Worm (Caenorhabditis elegans) whole organism, early embryonic: ENCODE data around the gene srz-37.
A peak's percentile ranks its signal among the peaks of the same experiment; 100 is the strongest.

Experiments used
- B0310.2 ChIP-seq: sonication (generic microtip); optimal IDR thresholded peaks from 2 replicates; lab custom pipeline; 2016; ENCODE audit warnings: mild to moderate bottlenecking, missing genetic modification characterization, missing compliant biosample characterization
- F13C5.2 ChIP-seq: sonication (generic microtip); optimal IDR thresholded peaks from 2 replicates; lab custom pipeline; 2017; ENCODE audit warnings: mild to moderate bottlenecking, missing genetic modification characterization, inconsistent platforms, missing compliant biosample characterization
- aly-1 ChIP-seq: sonication (generic microtip); optimal IDR thresholded peaks from 2 replicates; lab custom pipeline; 2016; ENCODE audit warnings: missing genetic modification characterization, missing compliant biosample characterization
- ama-1 ChIP-seq: fragments of 150-350 bp; optimal IDR thresholded peaks from 2 replicates; lab custom pipeline; 2014
- ceh-13 ChIP-seq: fragments of 200-800 bp; sonication (Bioruptor generic); optimal IDR thresholded peaks from 2 replicates; lab custom pipeline; 2018; ENCODE audit warnings: mild to moderate bottlenecking, missing genetic modification characterization, missing compliant biosample characterization
- ceh-36 ChIP-seq: sonication (generic microtip); optimal IDR thresholded peaks from 2 replicates; lab custom pipeline; 2016; ENCODE audit warnings: missing genetic modification characterization, inconsistent platforms, missing compliant biosample characterization
- ets-7 ChIP-seq: sonication (generic microtip); optimal IDR thresholded peaks from 2 replicates; lab custom pipeline; 2016; ENCODE audit warnings: missing genotype, missing genetic modification characterization, missing compliant biosample characterization
- flt-1 ChIP-seq: fragments of 200-800 bp; sonication (Bioruptor generic); IDR thresholded peaks from 2 replicates; pipeline ENCODE4 v1.3.6; 2022; ENCODE audit warnings: missing genetic modification characterization, missing compliant biosample characterization
- hmbx-1 ChIP-seq: sonication (generic microtip); optimal IDR thresholded peaks from 2 replicates; lab custom pipeline; 2016; ENCODE audit warnings: mild to moderate bottlenecking, missing genetic modification characterization, missing compliant biosample characterization
- hmg-4 ChIP-seq: fragments of 200-800 bp; sonication (Bioruptor generic); optimal IDR thresholded peaks from 2 replicates; lab custom pipeline; 2018; ENCODE audit warnings: mild to moderate bottlenecking, missing genetic modification characterization, missing compliant biosample characterization
- hnd-1 ChIP-seq: sonication (generic microtip); optimal IDR thresholded peaks from 2 replicates; lab custom pipeline; 2016; ENCODE audit warnings: missing genetic modification characterization, missing compliant biosample characterization
- pes-1 ChIP-seq: fragments of 200-800 bp; sonication (Bioruptor generic); IDR thresholded peaks from 2 replicates; pipeline ENCODE4 v1.3.6; 2022; ENCODE audit warnings: missing genetic modification reagents, missing genetic modification characterization, missing compliant biosample characterization
- scrt-1 ChIP-seq: fragments of 200-800 bp; sonication (Bioruptor generic); IDR thresholded peaks from 2 replicates; pipeline ENCODE4 v1.3.6; 2022; ENCODE audit warnings: missing genetic modification characterization, missing compliant biosample characterization
- sea-1 ChIP-seq: fragments of 200-800 bp; sonication (Bioruptor generic); conservative IDR thresholded peaks from 2 replicates; pipeline ENCODE4 v1.3.6; 2022; ENCODE audit warnings: missing genetic modification characterization, missing compliant biosample characterization
- tbx-11 ChIP-seq: fragments of 200-800 bp; sonication (Bioruptor generic); IDR thresholded peaks from 2 replicates; pipeline ENCODE4 v1.3.6; 2022; ENCODE audit warnings: missing genetic modification characterization, missing compliant biosample characterization
- tbx-37 ChIP-seq: fragments of 200-800 bp; sonication (Bioruptor generic); conservative IDR thresholded peaks from 2 replicates; pipeline ENCODE4 v1.3.6; 2022; ENCODE audit warnings: missing genetic modification reagents, missing genetic modification characterization, missing compliant biosample characterization
- tra-4 ChIP-seq: sonication (generic microtip); optimal IDR thresholded peaks from 2 replicates; lab custom pipeline; 2017; ENCODE audit warnings: missing genetic modification characterization, missing compliant biosample characterization

The srz-37 gene

ce11 chrIV:3519352-3519751 lies 37.7 kb upstream of the srz-37 start:
- TF ChIP-seq ceh-13 (GFP tag; lab: Kevin White, UChicago), result no peak
- TF ChIP-seq hmbx-1 (tag; lab: Kevin White, UChicago), result no peak
- no peak for TF ChIP-seq F13C5.2 (tag; lab: Kevin White, UChicago)
- no peak for TF ChIP-seq scrt-1
- TF ChIP-seq ets-7, result no peak
- TF ChIP-seq flt-1 (GFP tag; lab: Robert Waterston, UW), result no peak
- TF ChIP-seq tbx-11 (GFP tag; lab: Robert Waterston, UW), result no peak
- no peak for TF ChIP-seq tra-4
- TF ChIP-seq tbx-37 (GFP tag; lab: Robert Waterston, UW), result no peak
- TF ChIP-seq sea-1 (GFP tag; lab: Robert Waterston, UW), result no peak

ce11 chrIV:3517582-3517981 lies 35.9 kb upstream of the srz-37 start:
- TF ChIP-seq ceh-13 (GFP tag; lab: Kevin White, UChicago) (no peak), pes-1 (no peak), tbx-37 (GFP tag; lab: Robert Waterston, UW) (no peak), ama-1 (lab: Kevin White, UChicago) (no peak), flt-1 (GFP tag; lab: Robert Waterston, UW) (no peak), hmbx-1 (tag; lab: Kevin White, UChicago) (no peak), sea-1 (GFP tag; lab: Robert Waterston, UW) (no peak)

ce11 chrIV:3516586-3516985 lies 34.9 kb upstream of the srz-37 start, which contains the start of gene unc-33:
Gene unc-33, plus strand, starts transcription at chrIV:3516886.
- TF ChIP-seq sea-1 (GFP tag; lab: Robert Waterston, UW) (no peak), flt-1 (GFP tag; lab: Robert Waterston, UW) (no peak), scrt-1 (no peak), ets-7 (no peak), hmbx-1 (tag; lab: Kevin White, UChicago) (no peak), B0310.2 (tag; lab: Kevin White, UChicago) (no peak), ama-1 (lab: Kevin White, UChicago) (no peak), F13C5.2 (tag; lab: Kevin White, UChicago) (no peak), ceh-13 (GFP tag; lab: Kevin White, UChicago) (no peak), tbx-37 (GFP tag; lab: Robert Waterston, UW) (no peak), pes-1 (no peak), hnd-1 (tag; lab: Kevin White, UChicago) (no peak), tbx-11 (GFP tag; lab: Robert Waterston, UW) (no peak), hmg-4 (no peak), tra-4 (no peak), ceh-36 (tag; lab: Kevin White, UChicago) (no peak), aly-1 (tag; lab: Kevin White, UChicago) (no peak)

- peak; percentile 65 for TF ChIP-seq hmg-4
- no peak for TF ChIP-seq hnd-1 (tag; lab: Kevin White, UChicago)
Measured at ce11 chrIV:3515412-3516046, 33.9 kb upstream of the srz-37 start.

- TF ChIP-seq scrt-1 (no peak), flt-1 (GFP tag; lab: Robert Waterston, UW) (no peak), F13C5.2 (tag; lab: Kevin White, UChicago) (no peak), sea-1 (GFP tag; lab: Robert Waterston, UW) (no peak), hnd-1 (tag; lab: Kevin White, UChicago) (no peak), ceh-36 (tag; lab: Kevin White, UChicago) (no peak), hmg-4 (no peak), ets-7 (no peak), aly-1 (tag; lab: Kevin White, UChicago) (no peak), ama-1 (lab: Kevin White, UChicago) (no peak), pes-1 (no peak), B0310.2 (tag; lab: Kevin White, UChicago) (no peak), tbx-11 (GFP tag; lab: Robert Waterston, UW) (no peak), ceh-13 (GFP tag; lab: Kevin White, UChicago) (no peak), tbx-37 (GFP tag; lab: Robert Waterston, UW) (no peak), hmbx-1 (tag; lab: Kevin White, UChicago) (no peak), tra-4 (no peak)
Measured at ce11 chrIV:3514467-3514866, 32.8 kb upstream of the srz-37 start, which contains the start of gene tsg-101. Gene tsg-101, minus strand, starts transcription at chrIV:3514567.

- no peak for TF ChIP-seq B0310.2 (tag; lab: Kevin White, UChicago)
- TF ChIP-seq pes-1, result no peak
- TF ChIP-seq tbx-37 (GFP tag; lab: Robert Waterston, UW), result no peak
- TF ChIP-seq tra-4, result no peak
- no peak for TF ChIP-seq ets-7
- TF ChIP-seq hmbx-1 (tag; lab: Kevin White, UChicago), result no peak
Measured at ce11 chrIV:3509477-3510063, 27.9 kb upstream of the srz-37 start, which contains the start of gene ced-10. Gene ced-10, minus strand, starts transcription at chrIV:3509527.

ce11 chrIV:3505940-3506339 lies 24.3 kb upstream of the srz-37 start:
- no peak for TF ChIP-seq hmg-4
- TF ChIP-seq ama-1 (lab: Kevin White, UChicago), result peak; percentile 41

- TF ChIP-seq pes-1 (no peak), tbx-37 (GFP tag; lab: Robert Waterston, UW) (no peak), F13C5.2 (tag; lab: Kevin White, UChicago) (no peak), flt-1 (GFP tag; lab: Robert Waterston, UW) (no peak), ceh-36 (tag; lab: Kevin White, UChicago) (no peak), B0310.2 (tag; lab: Kevin White, UChicago) (no peak), scrt-1 (no peak), hmg-4 (no peak), hmbx-1 (tag; lab: Kevin White, UChicago) (no peak), ama-1 (lab: Kevin White, UChicago) (no peak), aly-1 (tag; lab: Kevin White, UChicago) (no peak), tbx-11 (GFP tag; lab: Robert Waterston, UW) (no peak), sea-1 (GFP tag; lab: Robert Waterston, UW) (no peak), ets-7 (no peak), tra-4 (no peak), hnd-1 (tag; lab: Kevin White, UChicago) (no peak)
Measured at ce11 chrIV:3504144-3504543, 22.5 kb upstream of the srz-37 start, which contains the start of gene srz-83. Gene srz-83, plus strand, starts transcription at chrIV:3504444.
